Fruit fly (Drosophila melanogaster) whole organism, embryonic: ENCODE measurements around the gene Polr1F.

Experiments
- Atf6 ChIP-seq: fragments of 200-800 bp; sonication (Bioruptor generic); IDR thresholded peaks from 2 replicates; pipeline ENCODE4 v1.3.6; 2022; ENCODE audit warnings: missing biosample characterization, missing genetic modification characterization
- BEAF-32 ChIP-seq: fragments of 200-800 bp; sonication (Bioruptor generic); optimal IDR thresholded peaks from 3 replicates; lab custom pipeline; 2017; ENCODE audit warnings: missing biosample characterization, missing genetic modification characterization, mild to moderate bottlenecking, moderate library complexity, missing genetic modification reagents
- CG10267 ChIP-seq: fragments of 200-800 bp; sonication (Bioruptor generic); optimal IDR thresholded peaks from 2 replicates; lab custom pipeline; 2018; ENCODE audit warnings: missing biosample characterization, mild to moderate bottlenecking, missing genetic modification characterization, moderate library complexity
- CG11696 ChIP-seq: fragments of 200-800 bp; sonication (Bioruptor generic); IDR thresholded peaks from 2 replicates; pipeline ENCODE4 v1.3.6; 2022; ENCODE audit warnings: missing biosample characterization, missing genetic modification characterization
- CG12391 ChIP-seq: fragments of 200-800 bp; sonication (Bioruptor generic); optimal IDR thresholded peaks from 3 replicates; lab custom pipeline; 2018; ENCODE audit warnings: missing biosample characterization, mild to moderate bottlenecking, missing genetic modification characterization, moderate library complexity
- CG14667 ChIP-seq: fragments of 200-800 bp; sonication (Bioruptor generic); IDR thresholded peaks from 2 replicates; pipeline ENCODE4 v1.3.6; 2022; ENCODE audit warnings: missing biosample characterization, missing genetic modification characterization
- CG14710 ChIP-seq: fragments of 200-800 bp; sonication (Bioruptor generic); optimal IDR thresholded peaks from 3 replicates; lab custom pipeline; 2019; ENCODE audit warnings: missing biosample characterization, mild to moderate bottlenecking, missing genetic modification characterization, moderate library complexity
- CG17186 ChIP-seq: fragments of 200-800 bp; sonication (Bioruptor generic); optimal IDR thresholded peaks from 3 replicates; lab custom pipeline; 2017; ENCODE audit warnings: missing biosample characterization, missing genetic modification reagents, missing genetic modification characterization
- CG17385 ChIP-seq: fragments of 200-800 bp; sonication (Bioruptor generic); optimal IDR thresholded peaks from 3 replicates; lab custom pipeline; 2018; ENCODE audit warnings: missing biosample characterization, mild to moderate bottlenecking, missing genetic modification characterization
- CG17912 ChIP-seq: fragments of 200-800 bp; sonication (Bioruptor generic); optimal IDR thresholded peaks from 2 replicates; lab custom pipeline; 2018; ENCODE audit warnings: missing biosample characterization, mild to moderate bottlenecking, missing genetic modification characterization
- CG2116 ChIP-seq: fragments of 200-800 bp; sonication (Bioruptor generic); optimal IDR thresholded peaks from 3 replicates; lab custom pipeline; 2018; ENCODE audit warnings: missing biosample characterization, mild to moderate bottlenecking, missing genetic modification characterization
- CG2120 ChIP-seq: fragments of 200-800 bp; sonication (Bioruptor generic); optimal IDR thresholded peaks from 3 replicates; lab custom pipeline; 2016; ENCODE audit warnings: missing biosample characterization, missing genetic modification characterization
- CG4617 ChIP-seq: fragments of 200-800 bp; sonication (Bioruptor generic); optimal IDR thresholded peaks from 3 replicates; lab custom pipeline; 2016; ENCODE audit warnings: missing biosample characterization, missing genetic modification characterization, borderline replicate concordance
- CG7357 ChIP-seq: fragments of 200-800 bp; sonication (Bioruptor generic); IDR thresholded peaks from 3 replicates; pipeline ENCODE4 v1.3.6; 2022; ENCODE audit warnings: missing biosample characterization, missing genetic modification characterization
- CG9797 ChIP-seq: fragments of 200-800 bp; sonication (Bioruptor generic); optimal IDR thresholded peaks from 3 replicates; lab custom pipeline; 2018; ENCODE audit warnings: missing biosample characterization, mild to moderate bottlenecking, missing genetic modification characterization
- Dp ChIP-seq: fragments of 200-800 bp; sonication (Bioruptor generic); optimal IDR thresholded peaks from 2 replicates; lab custom pipeline; 2018; ENCODE audit warnings: missing biosample characterization, mild to moderate bottlenecking, missing genetic modification characterization, moderate library complexity
- E2f2 ChIP-seq: fragments of 200-800 bp; sonication (Bioruptor generic); IDR thresholded peaks from 2 replicates; pipeline ENCODE4 v1.3.6; 2022; ENCODE audit warnings: missing biosample characterization, missing genetic modification characterization
- Elba2 ChIP-seq: fragments of 200-800 bp; sonication (Bioruptor generic); optimal IDR thresholded peaks from 3 replicates; lab custom pipeline; 2016; ENCODE audit warnings: missing biosample characterization, missing genetic modification characterization
- Ets65A ChIP-seq: fragments of 200-800 bp; sonication (Bioruptor generic); peaks from one replicate; lab custom pipeline; 2016; ENCODE audit warnings: missing biosample characterization, missing genetic modification characterization
- Ets97D ChIP-seq: fragments of 200-800 bp; sonication (Bioruptor generic); optimal IDR thresholded peaks from 3 replicates; lab custom pipeline; 2016; ENCODE audit warnings: missing biosample characterization, missing genetic modification characterization
- HmgD ChIP-seq: fragments of 200-800 bp; sonication (Bioruptor generic); optimal IDR thresholded peaks from 3 replicates; lab custom pipeline; 2016; ENCODE audit warnings: missing biosample characterization, missing genetic modification characterization
- HmgZ ChIP-seq: fragments of 200-800 bp; sonication (Bioruptor generic); optimal IDR thresholded peaks from 2 replicates; lab custom pipeline; 2018; ENCODE audit warnings: missing biosample characterization, mild to moderate bottlenecking, missing genetic modification characterization
- Lhr ChIP-seq: fragments of 200-800 bp; sonication (Bioruptor generic); optimal IDR thresholded peaks from 3 replicates; lab custom pipeline; 2017; ENCODE audit warnings: mild to moderate bottlenecking, missing biosample characterization, missing genetic modification reagents, missing genetic modification characterization
- MBD-R2 ChIP-seq: fragments of 200-800 bp; sonication (Bioruptor generic); IDR thresholded peaks from 2 replicates; pipeline ENCODE4 v1.3.6; 2022; ENCODE audit warnings: missing biosample characterization, missing genetic modification characterization
- Myb ChIP-seq: fragments of 200-800 bp; sonication (Bioruptor generic); optimal IDR thresholded peaks from 2 replicates; lab custom pipeline; 2016; ENCODE audit warnings: missing biosample characterization, missing genetic modification characterization
- NC2β ChIP-seq: fragments of 200-800 bp; sonication (Bioruptor generic); optimal IDR thresholded peaks from 2 replicates; lab custom pipeline; 2016; ENCODE audit warnings: missing biosample characterization, missing genetic modification characterization
- Rx ChIP-seq: fragments of 200-800 bp; sonication (Bioruptor generic); IDR thresholded peaks from 2 replicates; pipeline ENCODE4 v1.3.6; 2022; ENCODE audit warnings: missing biosample characterization, missing genetic modification characterization
- Scr ChIP-seq: fragments of 200-800 bp; sonication (Bioruptor generic); IDR thresholded peaks from 2 replicates; pipeline ENCODE4 v1.3.6; 2022; ENCODE audit warnings: missing biosample characterization, missing genetic modification characterization; ENCODE audit not compliant: partially characterized antibody
- Sin3A ChIP-seq: fragments of >200 bp; optimal IDR thresholded peaks from 2 replicates; lab custom pipeline; 2018
- Sry-β ChIP-seq: fragments of 200-800 bp; sonication (Bioruptor generic); optimal IDR thresholded peaks from 2 replicates; lab custom pipeline; 2018; ENCODE audit warnings: missing biosample characterization, mild to moderate bottlenecking, missing genetic modification characterization, moderate library complexity
- btn ChIP-seq: fragments of 200-800 bp; sonication (Bioruptor generic); optimal IDR thresholded peaks from 2 replicates; lab custom pipeline; 2016; ENCODE audit warnings: missing biosample characterization, missing genetic modification characterization
- chm ChIP-seq: fragments of 200-800 bp; sonication (Bioruptor generic); IDR thresholded peaks from 2 replicates; pipeline ENCODE4 v1.3.6; 2022; ENCODE audit warnings: missing biosample characterization, missing genetic modification characterization
- crp ChIP-seq, 2 experiments: fragments of 200-800 bp; sonication (Bioruptor generic); optimal IDR thresholded peaks; 2 replicates in 1 of 2; 3 replicates in 1 of 2; lab custom pipeline; 2017; ENCODE audit warnings: missing biosample characterization in 2 of 2, missing genetic modification characterization in 2 of 2, mild to moderate bottlenecking in 1 of 2, moderate library complexity in 1 of 2
- dm ChIP-seq: fragments of 200-800 bp; sonication (Bioruptor generic); optimal IDR thresholded peaks from 3 replicates; lab custom pipeline; 2016; ENCODE audit warnings: missing biosample characterization, missing genetic modification characterization
- en ChIP-seq: fragments of 200-800 bp; sonication (Bioruptor generic); optimal IDR thresholded peaks from 2 replicates; lab custom pipeline; 2016; ENCODE audit warnings: missing biosample characterization, missing genetic modification characterization
- ewg ChIP-seq: fragments of 200-800 bp; sonication (Bioruptor generic); optimal IDR thresholded peaks from 3 replicates; lab custom pipeline; 2017; ENCODE audit warnings: mild to moderate bottlenecking, missing biosample characterization, missing genetic modification reagents, missing genetic modification characterization
- gfzf ChIP-seq: fragments of 200-800 bp; sonication (Bioruptor generic); optimal IDR thresholded peaks from 2 replicates; lab custom pipeline; 2016; ENCODE audit warnings: missing biosample characterization, mild to moderate bottlenecking, missing genetic modification characterization, moderate library complexity
- nerfin-1 ChIP-seq: fragments of 200-800 bp; sonication (Bioruptor generic); optimal IDR thresholded peaks from 3 replicates; lab custom pipeline; 2019; ENCODE audit warnings: missing biosample characterization, mild to moderate bottlenecking, missing genetic modification characterization, moderate library complexity
- nerfin-2 ChIP-seq: fragments of 200-800 bp; sonication (Bioruptor generic); IDR thresholded peaks from 2 replicates; pipeline ENCODE4 v1.3.6; 2022; ENCODE audit warnings: missing biosample characterization, missing genetic modification characterization; ENCODE audit not compliant: partially characterized antibody
- oc ChIP-seq: fragments of 200-800 bp; sonication (Bioruptor generic); optimal IDR thresholded peaks from 2 replicates; lab custom pipeline; 2018; ENCODE audit warnings: missing biosample characterization, mild to moderate bottlenecking, missing genetic modification characterization, moderate library complexity
- phol ChIP-seq: fragments of 200-800 bp; sonication (Bioruptor generic); optimal IDR thresholded peaks from 3 replicates; lab custom pipeline; 2018; ENCODE audit warnings: missing biosample characterization, mild to moderate bottlenecking, missing genetic modification characterization, moderate library complexity
- prd ChIP-seq, 3 experiments: fragments of >200 bp in 2 of 3; fragments of 200-800 bp in 1 of 3; sonication (Bioruptor generic) in 1 of 3; optimal IDR thresholded peaks in 2 of 3; IDR thresholded peaks in 1 of 3; 2 replicates in 2 of 3; 3 replicates in 1 of 3; pipeline versions ENCODE4 v1.3.6 to Lab custom; 2017 to 2022; ENCODE audit warnings: missing biosample characterization in 1 of 3, missing genetic modification characterization in 1 of 3
- pros ChIP-seq: fragments of 200-800 bp; sonication (Bioruptor generic); optimal IDR thresholded peaks from 3 replicates; lab custom pipeline; 2019; ENCODE audit warnings: missing biosample characterization, mild to moderate bottlenecking, missing genetic modification characterization, moderate library complexity
- row ChIP-seq: fragments of 200-800 bp; sonication (Bioruptor generic); IDR thresholded peaks from 3 replicates; pipeline ENCODE4 v1.3.6; 2022; ENCODE audit warnings: missing biosample characterization, missing genetic modification characterization
- sc ChIP-seq, 3 experiments: fragments of >200 bp in 2 of 3; fragments of 200-800 bp in 1 of 3; sonication (Bioruptor generic) in 1 of 3; optimal IDR thresholded peaks; 2 replicates in 2 of 3; 3 replicates in 1 of 3; lab custom pipeline; 2017; ENCODE audit warnings: mild to moderate bottlenecking in 1 of 3, missing biosample characterization in 1 of 3, missing genetic modification characterization in 1 of 3, missing genetic modification reagents in 1 of 3
- sna ChIP-seq: fragments of 200-800 bp; sonication (Bioruptor generic); IDR thresholded peaks from 2 replicates; pipeline ENCODE4 v1.3.6; 2022; ENCODE audit warnings: missing biosample characterization, missing genetic modification characterization; ENCODE audit not compliant: partially characterized antibody
- stwl ChIP-seq: fragments of 200-800 bp; sonication (Bioruptor generic); optimal IDR thresholded peaks from 3 replicates; lab custom pipeline; 2018; ENCODE audit warnings: missing biosample characterization, mild to moderate bottlenecking, missing genetic modification characterization, moderate library complexity
- tup ChIP-seq: fragments of 200-800 bp; sonication (Bioruptor generic); optimal IDR thresholded peaks from 2 replicates; lab custom pipeline; 2016; ENCODE audit warnings: missing biosample characterization, mild to moderate bottlenecking, missing genetic modification characterization, moderate library complexity
- z ChIP-seq: fragments of 200-800 bp; sonication (Bioruptor generic); IDR thresholded peaks from 3 replicates; pipeline ENCODE4 v1.3.6; 2022; ENCODE audit warnings: missing biosample characterization, missing genetic modification characterization

Gene Polr1F

DNA sequence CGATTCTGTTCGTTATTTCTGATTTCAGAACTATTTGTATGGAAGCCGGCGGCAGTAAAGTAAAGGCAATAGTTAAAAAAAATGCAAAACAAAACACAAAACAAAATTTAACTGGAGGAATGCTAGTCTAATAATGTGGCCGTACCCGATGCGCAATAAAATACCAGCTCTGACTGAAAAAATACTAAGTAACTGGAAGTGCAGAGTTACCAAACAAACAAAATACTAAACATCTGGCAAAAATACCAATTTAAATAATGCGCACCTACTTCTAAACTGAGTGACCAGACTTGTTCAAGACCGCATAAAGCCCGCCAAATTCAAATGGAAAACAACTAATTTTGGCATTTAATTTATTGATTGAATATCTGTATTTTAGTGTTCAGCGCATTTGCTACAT, 6.3 kb upstream of the Polr1F start, which contains the start of gene Wee1 (continued):
- no peak for TF ChIP-seq tup (GFP tag; lab: Kevin White, UChicago)
- TF ChIP-seq Rx = no peak
- peak; percentile 50; the same call in 1 of the 3 replicates for TF ChIP-seq row (GFP tag; lab: Robert Waterston, UW)
- no peak for TF ChIP-seq Atf6
- peak; percentile 81 for TF ChIP-seq MBD-R2 (GFP tag; lab: Robert Waterston, UW)
- peak; percentile 60 for TF ChIP-seq CG10267 (tag; lab: Kevin White, UChicago)
- 0 out of 2 replicates have a peak, but pooled peaks have one; percentile 25 for TF ChIP-seq sna (GFP tag; lab: Robert Waterston, UW)
- TF ChIP-seq Myb (GFP tag; lab: Kevin White, UChicago) = peak; percentile 60
- no peak for TF ChIP-seq en (GFP tag; lab: Kevin White, UChicago)
- TF ChIP-seq Ets65A (GFP tag; lab: Kevin White, UChicago) = no peak
- TF ChIP-seq Sry-β (GFP tag; lab: Kevin White, UChicago) = peak; percentile 48
- no peak for TF ChIP-seq btn (GFP tag; lab: Kevin White, UChicago)
- TF ChIP-seq HmgZ = peak; percentile 84
- peak; percentile 40 for TF ChIP-seq phol
- no peak for TF ChIP-seq CG17912 (GFP tag; lab: Kevin White, UChicago)
- peak; percentile 97 for TF ChIP-seq E2f2 (GFP tag; lab: Robert Waterston, UW)
- peak in 1 of 2 experiments; percentile 7 for TF ChIP-seq crp (GFP tag; optimal IDR thresholded peaks at IDR 0.05; lab: Kevin White, UChicago)
- peak; percentile 25 for TF ChIP-seq ewg
- no peak for TF ChIP-seq chm (GFP tag; lab: Robert Waterston, UW)
- TF ChIP-seq oc (tag; lab: Kevin White, UChicago) = no peak
- peak; percentile 56 for TF ChIP-seq stwl (tag; lab: Kevin White, UChicago)
- peak; percentile 65 for TF ChIP-seq CG17186
- TF ChIP-seq nerfin-1 (tag; lab: Kevin White, UChicago) = peak; percentile 99
- peak; percentile 8 for TF ChIP-seq NC2β
- TF ChIP-seq Ets97D = peak; percentile 55
- TF ChIP-seq Scr = no peak
- no peak for TF ChIP-seq z (GFP tag; lab: Robert Waterston, UW)
- TF ChIP-seq pros (GFP tag; lab: Kevin White, UChicago) = no peak
- TF ChIP-seq CG12391 (tag; lab: Kevin White, UChicago) = peak; percentile 39
- TF ChIP-seq BEAF-32 (GFP tag; lab: Kevin White, UChicago) = peak; percentile 47
- TF ChIP-seq dm (GFP tag; lab: Kevin White, UChicago) = peak; percentile 52
- TF ChIP-seq CG17385 (GFP tag; lab: Kevin White, UChicago) = no peak
- TF ChIP-seq CG14710 (tag; lab: Kevin White, UChicago) = peak; percentile 58
- TF ChIP-seq CG2120 (GFP tag; lab: Kevin White, UChicago) = no peak
- TF ChIP-seq nerfin-2 (GFP tag; lab: Robert Waterston, UW) = no peak
- peak; percentile 30 for TF ChIP-seq Elba2 (GFP tag; lab: Kevin White, UChicago)
- TF ChIP-seq CG14667 (GFP tag; lab: Robert Waterston, UW) = no peak
- no peak for TF ChIP-seq prd (optimal IDR thresholded peaks at IDR 0.05; lab: Kevin White, UChicago)
- no peak for TF ChIP-seq prd (GFP tag; IDR thresholded peaks at IDR 0.05; lab: Robert Waterston, UW)
- peak; percentile 98 for TF ChIP-seq gfzf (GFP tag; lab: Kevin White, UChicago)
- TF ChIP-seq Dp = peak; percentile 95
- TF ChIP-seq Lhr (GFP tag; lab: Kevin White, UChicago) = peak; percentile 71
- TF ChIP-seq CG7357 (GFP tag; lab: Robert Waterston, UW) = no peak
- peak; percentile 23 for TF ChIP-seq Sin3A (lab: Kevin White, UChicago)
- no peak for TF ChIP-seq CG11696 (GFP tag; lab: Robert Waterston, UW)
- TF ChIP-seq HmgD = no peak
- TF ChIP-seq sc (optimal IDR thresholded peaks at IDR 0.05; lab: Kevin White, UChicago) = no peak
- no peak for TF ChIP-seq sc (GFP tag; optimal IDR thresholded peaks at IDR 0.05; lab: Kevin White, UChicago)
- peak; percentile 78 for TF ChIP-seq CG4617
- TF ChIP-seq CG2116 (GFP tag; lab: Kevin White, UChicago) = peak; percentile 63
- TF ChIP-seq CG9797 (GFP tag; lab: Kevin White, UChicago) = peak; percentile 98
